Worm (Caenorhabditis elegans) whole organism, L3 larva: ENCODE results near the gene F17E9.2.

ENCODE experiments used
- ZK546.5 ChIP-seq: sonication (generic microtip); optimal IDR thresholded peaks from 2 replicates; lab custom pipeline; 2017; ENCODE audit warnings: missing biosample characterization, missing genetic modification characterization
- aly-2 ChIP-seq: fragments of 150-350 bp; optimal IDR thresholded peaks from 2 replicates; lab custom pipeline; 2014; ENCODE audit warnings: missing biosample characterization, missing genetic modification characterization
- ama-1 ChIP-seq: fragments of 150-350 bp; optimal IDR thresholded peaks from 2 replicates; lab custom pipeline; 2018
- daf-12 ChIP-seq: fragments of 150-350 bp; optimal IDR thresholded peaks from 2 replicates; lab custom pipeline; 2014; ENCODE audit warnings: missing biosample characterization, missing genetic modification reagents, missing genetic modification characterization
- fkh-10 ChIP-seq: sonication (generic microtip); optimal IDR thresholded peaks from 2 replicates; lab custom pipeline; 2017; ENCODE audit warnings: missing biosample characterization, missing genetic modification reagents, missing genetic modification characterization
- fos-1 ChIP-seq: fragments of 150-350 bp; optimal IDR thresholded peaks from 2 replicates; lab custom pipeline; 2014; ENCODE audit warnings: missing biosample characterization, missing genetic modification characterization
- nhr-11 ChIP-seq: fragments of 150-350 bp; optimal IDR thresholded peaks from 2 replicates; lab custom pipeline; 2014; ENCODE audit warnings: missing biosample characterization, missing genetic modification characterization
- nhr-25 ChIP-seq: sonication (generic microtip); optimal IDR thresholded peaks from 2 replicates; lab custom pipeline; 2017; ENCODE audit warnings: missing biosample characterization, missing genetic modification characterization
- nhr-28 ChIP-seq: fragments of 150-350 bp; optimal IDR thresholded peaks from 2 replicates; lab custom pipeline; 2014; ENCODE audit warnings: missing biosample characterization, missing genetic modification characterization
- pqm-1 ChIP-seq: fragments of 150-350 bp; optimal IDR thresholded peaks from 2 replicates; lab custom pipeline; 2017; ENCODE audit warnings: missing biosample characterization, missing genetic modification characterization, inconsistent platforms
- tbx-2 ChIP-seq: sonication (generic microtip); optimal IDR thresholded peaks from 2 replicates; lab custom pipeline; 2016; ENCODE audit warnings: mild to moderate bottlenecking, missing genetic modification characterization, missing compliant biosample characterization

DNA sequence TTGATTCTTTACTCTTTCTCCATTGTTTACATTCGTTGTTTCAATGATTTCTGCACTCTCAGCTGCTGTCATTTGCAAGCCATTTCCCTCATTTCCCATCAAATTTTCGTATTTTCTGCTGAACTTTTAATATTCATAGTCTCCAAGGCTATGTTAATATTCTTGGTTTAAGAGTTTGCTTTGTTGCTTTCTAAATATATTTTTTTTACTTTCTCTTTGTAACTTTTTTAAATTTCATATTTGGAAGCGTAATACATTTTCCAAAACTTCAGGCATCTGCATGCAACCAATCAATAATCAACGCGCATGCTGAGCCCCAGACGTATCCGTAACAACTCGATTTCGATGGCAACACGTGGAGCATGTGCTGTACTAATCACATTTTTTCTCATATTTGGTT is 5.1 kb downstream of the F17E9.2 start, which contains the start of gene sqv-1:
- TF ChIP-seq ama-1 (lab: Kevin White, UChicago) (no peak), nhr-28 (tag; lab: Kevin White, UChicago) (no peak), tbx-2 (tag; lab: Kevin White, UChicago) (no peak), daf-12 (tag; lab: Kevin White, UChicago) (no peak), pqm-1 (tag; lab: Kevin White, UChicago) (no peak), nhr-11 (tag; lab: Kevin White, UChicago) (no peak), aly-2 (tag; lab: Kevin White, UChicago) (no peak), fkh-10 (GFP tag; lab: Kevin White, UChicago) (no peak), fos-1 (tag; lab: Kevin White, UChicago) (no peak), ZK546.5 (no peak), nhr-25 (tag; lab: Kevin White, UChicago) (no peak)
